Worm (Caenorhabditis elegans): ENCODE data around the gene bca-1.

DNA sequence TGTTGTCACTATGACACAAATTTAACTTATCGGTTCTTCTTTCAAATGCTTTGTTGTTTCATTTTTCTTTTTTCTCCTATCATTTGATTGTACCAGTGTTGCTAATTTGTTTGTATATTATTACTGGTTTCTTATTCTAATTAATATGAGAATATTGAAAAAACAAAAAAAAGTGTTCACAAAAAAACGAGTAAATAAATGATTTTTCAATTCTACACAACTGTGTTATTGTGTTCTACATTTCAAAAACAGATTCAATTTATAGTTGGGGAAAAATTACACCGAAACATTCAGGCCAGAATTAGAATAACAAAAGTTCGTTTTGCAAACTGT lies 49.0 kb upstream of the bca-1 start:
- TF ChIP-seq flt-1 (GFP tag; IDR thresholded peaks at IDR 0.05), result no peak
- no peak for TF ChIP-seq ztf-23 (GFP tag; IDR thresholded peaks at IDR 0.05)
- TF ChIP-seq T22C8.4 (GFP tag; IDR thresholded peaks at IDR 0.05), result no peak
- no peak for TF ChIP-seq med-1 (GFP tag; optimal IDR thresholded peaks at IDR 0.05; ENCODE audit: insufficient read depth)
- TF ChIP-seq klf-2 (GFP tag; conservative IDR thresholded peaks at IDR 0.05), result no peak
- TF ChIP-seq tab-1 (GFP tag; IDR thresholded peaks at IDR 0.05), result no peak
- TF ChIP-seq ref-1 (GFP tag; conservative IDR thresholded peaks at IDR 0.05), result no peak
- no peak for TF ChIP-seq ztf-29 (GFP tag; IDR thresholded peaks at IDR 0.05)
- TF ChIP-seq cog-1 (tag; optimal IDR thresholded peaks at IDR 0.05), result no peak
